Worm (Caenorhabditis elegans) whole organism, midembryonic: ENCODE data around the gene srh-118.

Experiments
- T22C8.4 ChIP-seq: fragments of 200-800 bp; sonication (Bioruptor generic); IDR thresholded peaks from 2 replicates; pipeline ENCODE4 v1.3.6; 2022; ENCODE audit warnings: missing genetic modification characterization, missing compliant biosample characterization
- cog-1 ChIP-seq: sonication (generic microtip); optimal IDR thresholded peaks from 2 replicates; lab custom pipeline; 2016; ENCODE audit warnings: missing genetic modification characterization, missing compliant biosample characterization
- flt-1 ChIP-seq: fragments of 200-800 bp; sonication (Bioruptor generic); IDR thresholded peaks from 2 replicates; pipeline ENCODE4 v1.3.6; 2022; ENCODE audit warnings: missing genetic modification characterization, missing compliant biosample characterization
- klf-2 ChIP-seq: fragments of 200-800 bp; sonication (Bioruptor generic); conservative IDR thresholded peaks from 2 replicates; pipeline ENCODE4 v1.3.6; 2022; ENCODE audit warnings: missing genetic modification reagents, missing genetic modification characterization, missing compliant biosample characterization
- med-1 ChIP-seq: sonication (generic microtip); optimal IDR thresholded peaks from 2 replicates; lab custom pipeline; 2017; ENCODE audit warnings: missing genetic modification characterization, mild to moderate bottlenecking, missing compliant biosample characterization, antibody characterized with exemption, missing genetic modification reagents; ENCODE audit not compliant: insufficient read depth
- ref-1 ChIP-seq: fragments of 200-800 bp; sonication (Bioruptor generic); conservative IDR thresholded peaks from 2 replicates; pipeline ENCODE4 v1.3.6; 2022; ENCODE audit warnings: missing genetic modification reagents, missing genetic modification characterization, missing compliant biosample characterization
- tab-1 ChIP-seq: fragments of 200-800 bp; sonication (Bioruptor generic); IDR thresholded peaks from 2 replicates; pipeline ENCODE4 v1.3.6; 2022; ENCODE audit warnings: missing genetic modification characterization, missing compliant biosample characterization
- ztf-23 ChIP-seq: fragments of 200-800 bp; sonication (Bioruptor generic); IDR thresholded peaks from 2 replicates; pipeline ENCODE4 v1.3.6; 2022; ENCODE audit warnings: missing genetic modification reagents, missing genetic modification characterization, missing compliant biosample characterization
- ztf-29 ChIP-seq: fragments of 200-800 bp; sonication (Bioruptor generic); IDR thresholded peaks from 2 replicates; pipeline ENCODE4 v1.3.6; 2022; ENCODE audit warnings: missing genetic modification reagents, missing genetic modification characterization, missing compliant biosample characterization

Gene srh-118

ce11 chrV:17496071-17496470 lies at the start of gene srh-118:
TSS of gene srh-118 (minus strand) at chrV:17496171.
- TF ChIP-seq T22C8.4 (no peak), med-1 (GFP tag; lab: Kevin White, UChicago) (no peak), ref-1 (GFP tag; lab: Robert Waterston, UW) (no peak), tab-1 (GFP tag; lab: Robert Waterston, UW) (no peak), cog-1 (no peak), flt-1 (GFP tag; lab: Robert Waterston, UW) (no peak), ztf-29 (GFP tag; lab: Robert Waterston, UW) (no peak), klf-2 (GFP tag; lab: Robert Waterston, UW) (no peak)

DNA sequence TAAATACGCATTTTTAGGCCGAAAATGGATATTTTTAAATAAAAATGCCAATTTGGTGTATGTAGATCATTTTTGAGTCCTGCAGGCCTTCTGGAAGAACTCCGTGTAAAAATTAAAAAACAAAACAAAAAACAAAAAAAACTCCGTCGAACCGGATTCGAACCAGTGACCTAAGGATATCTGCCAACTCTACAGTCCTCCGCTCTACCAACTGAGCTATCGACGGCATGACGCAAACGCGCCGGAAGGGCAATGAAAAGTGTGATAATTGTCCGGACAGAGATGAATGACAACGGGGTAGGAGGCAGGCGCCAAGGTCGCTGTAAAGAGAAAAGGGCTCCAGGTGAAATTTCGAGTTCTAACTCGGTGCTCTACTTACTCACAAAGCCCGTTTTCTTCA lies 46.3 kb upstream of the srh-118 start:
- TF ChIP-seq ztf-23 (peak; percentile 53; the same call in 1 of the 2 replicates), klf-2 (GFP tag; lab: Robert Waterston, UW) (peak; percentile 57), cog-1 (no peak), med-1 (GFP tag; lab: Kevin White, UChicago) (no peak), T22C8.4 (no peak), flt-1 (GFP tag; lab: Robert Waterston, UW) (peak; percentile 59; the same call in 1 of the 2 replicates), ztf-29 (GFP tag; lab: Robert Waterston, UW) (no peak), ref-1 (GFP tag; lab: Robert Waterston, UW) (no peak), tab-1 (GFP tag; lab: Robert Waterston, UW) (0 out of 2 replicates have a peak, but pooled peaks have one; percentile 65)

DNA sequence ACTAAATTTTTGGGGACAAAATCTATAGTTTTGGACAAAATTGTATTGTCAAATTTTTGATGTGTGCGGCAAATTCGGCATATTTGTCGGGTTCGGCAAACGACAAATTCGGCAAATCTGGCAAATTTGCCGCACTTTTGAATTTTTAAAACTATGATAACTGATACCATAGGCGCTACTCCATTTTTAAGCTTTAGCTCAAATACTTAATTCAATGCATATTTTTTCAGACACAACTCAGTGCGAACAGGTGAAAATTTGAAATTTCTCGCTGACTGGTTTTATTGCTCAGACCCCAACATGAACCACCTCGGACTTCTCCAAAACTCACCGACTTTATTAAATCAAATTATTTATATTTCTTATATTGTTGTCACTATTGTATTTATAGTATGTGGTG lies 44.3 kb upstream of the srh-118 start, which contains the start of gene srz-25:
Gene srz-25 (plus strand): TSS at position 301 of the 400 bp plus-strand sequence.
- TF ChIP-seq tab-1 (GFP tag; lab: Robert Waterston, UW), result no peak
- no peak for TF ChIP-seq flt-1 (GFP tag; lab: Robert Waterston, UW)
- no peak for TF ChIP-seq T22C8.4
- TF ChIP-seq ztf-29 (GFP tag; lab: Robert Waterston, UW), result no peak
- TF ChIP-seq med-1 (GFP tag; lab: Kevin White, UChicago), result no peak
- TF ChIP-seq cog-1, result no peak
- TF ChIP-seq ref-1 (GFP tag; lab: Robert Waterston, UW), result no peak
- no peak for TF ChIP-seq ztf-23
- no peak for TF ChIP-seq klf-2 (GFP tag; lab: Robert Waterston, UW)

DNA sequence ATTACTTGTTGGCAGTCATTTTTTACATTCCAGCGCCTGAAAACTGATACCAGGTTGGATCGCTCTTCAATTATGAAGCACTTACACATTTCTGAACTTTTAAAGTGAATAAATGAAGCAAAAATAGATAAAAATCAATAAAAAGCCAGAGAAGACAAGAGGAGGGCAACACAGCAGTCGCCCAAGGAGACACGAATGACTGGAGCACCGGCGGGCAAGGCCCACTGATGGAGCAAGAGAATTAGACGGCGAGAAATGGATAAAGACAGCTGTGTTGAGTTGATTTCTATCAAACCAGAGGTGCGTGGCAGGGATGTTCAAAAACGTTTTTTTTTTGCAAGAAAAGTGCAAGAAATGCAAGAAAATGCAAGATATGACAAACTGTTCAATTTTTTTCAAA lies 43.3 kb upstream of the srh-118 start:
- TF ChIP-seq tab-1 (GFP tag; lab: Robert Waterston, UW) (no peak), ztf-23 (no peak), cog-1 (no peak), med-1 (GFP tag; lab: Kevin White, UChicago) (no peak), ref-1 (GFP tag; lab: Robert Waterston, UW) (no peak), klf-2 (GFP tag; lab: Robert Waterston, UW) (no peak), T22C8.4 (no peak), ztf-29 (GFP tag; lab: Robert Waterston, UW) (no peak), flt-1 (GFP tag; lab: Robert Waterston, UW) (no peak)

DNA sequence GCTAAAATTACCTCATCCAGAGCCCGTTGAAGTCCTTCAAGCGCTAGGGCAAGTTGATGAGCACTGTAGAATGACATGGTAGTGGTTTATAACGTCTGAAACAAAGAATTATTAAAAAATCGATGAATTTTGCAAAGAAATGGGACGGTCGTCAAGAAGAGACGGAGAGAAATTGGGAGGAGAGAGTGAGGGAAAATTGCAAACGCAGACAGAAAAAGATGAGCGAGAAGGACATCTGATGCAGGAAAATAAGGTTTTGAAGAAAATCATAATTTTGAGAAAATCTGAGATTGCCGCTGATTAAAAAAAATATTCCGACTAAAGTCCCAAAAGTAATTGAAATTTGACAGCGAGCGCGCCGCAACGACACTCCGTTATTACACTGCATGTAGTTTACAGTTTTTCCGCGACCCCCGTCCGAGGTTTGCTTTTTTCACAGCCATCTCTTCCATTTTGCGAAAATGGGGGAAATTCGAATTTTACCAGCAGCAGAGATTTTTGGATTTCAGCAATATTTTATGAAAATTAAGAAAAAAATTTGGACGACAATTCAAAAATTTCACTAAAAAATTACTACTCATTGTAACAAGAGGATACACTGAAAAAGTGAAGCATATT lies 42.4 kb upstream of the srh-118 start, which contains the start of gene C18D4.6:
Gene C18D4.6 (minus strand): TSS at position 97 of the 618 bp plus-strand sequence.
- no peak for TF ChIP-seq klf-2 (GFP tag; lab: Robert Waterston, UW)

DNA sequence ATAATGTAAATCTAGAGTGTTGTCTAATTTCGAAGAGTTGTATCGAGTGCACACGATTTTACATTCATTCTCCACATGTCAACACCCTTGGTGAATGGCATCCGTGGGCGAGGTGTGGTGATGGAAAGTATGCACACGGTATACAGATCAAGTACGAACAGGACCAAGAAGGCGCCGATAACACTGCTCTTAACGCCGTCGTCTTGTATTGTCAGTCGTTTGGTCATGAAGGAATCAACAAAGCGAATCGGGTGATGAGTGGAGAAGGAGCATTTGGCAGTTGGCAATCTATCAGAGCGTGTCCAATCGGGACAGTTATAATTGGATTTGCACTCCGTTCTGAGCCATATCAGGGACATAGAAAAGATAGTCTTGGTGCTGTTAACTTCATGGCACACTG lies 37.2 kb upstream of the srh-118 start:
- no peak for TF ChIP-seq klf-2 (GFP tag; lab: Robert Waterston, UW)
- no peak for TF ChIP-seq ztf-29 (GFP tag; lab: Robert Waterston, UW)

DNA sequence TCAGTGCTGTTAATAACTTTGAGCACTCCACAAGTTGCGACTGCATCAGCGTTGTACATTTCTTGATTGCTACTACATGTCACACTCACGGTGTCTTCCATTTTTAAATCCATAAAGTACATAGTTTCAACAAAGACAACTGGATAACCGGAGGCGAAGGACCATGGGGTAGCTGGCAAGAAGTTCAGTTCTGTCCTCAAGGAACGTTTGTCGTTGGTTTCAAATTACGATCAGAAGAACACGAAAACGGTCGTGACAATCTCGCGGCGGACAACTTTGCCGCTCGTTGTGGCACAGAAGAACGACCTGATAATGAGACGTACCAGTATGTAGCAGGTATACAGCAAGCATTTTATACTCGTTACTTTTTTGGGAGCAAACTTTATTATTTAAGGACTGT lies 36.7 kb upstream of the srh-118 start, which contains the start of gene C18D4.3:
Gene C18D4.3 (minus strand): TSS at position 101 of the 400 bp plus-strand sequence.
- TF ChIP-seq klf-2 (GFP tag; lab: Robert Waterston, UW), result no peak
- no peak for TF ChIP-seq med-1 (GFP tag; lab: Kevin White, UChicago)
- TF ChIP-seq tab-1 (GFP tag; lab: Robert Waterston, UW), result no peak
- no peak for TF ChIP-seq ztf-23
- no peak for TF ChIP-seq ref-1 (GFP tag; lab: Robert Waterston, UW)
- TF ChIP-seq cog-1, result no peak
- TF ChIP-seq flt-1 (GFP tag; lab: Robert Waterston, UW), result no peak
- TF ChIP-seq ztf-29 (GFP tag; lab: Robert Waterston, UW), result no peak
- no peak for TF ChIP-seq T22C8.4

ce11 chrV:17531410-17531809 lies 35.4 kb upstream of the srh-118 start, which contains the start of gene C18D4.4:
TSS of gene C18D4.4 (minus strand) at chrV:17531510.
- TF ChIP-seq cog-1, result no peak
- no peak for TF ChIP-seq T22C8.4
- no peak for TF ChIP-seq klf-2 (GFP tag; lab: Robert Waterston, UW)
- no peak for TF ChIP-seq ztf-23
- no peak for TF ChIP-seq med-1 (GFP tag; lab: Kevin White, UChicago)

DNA sequence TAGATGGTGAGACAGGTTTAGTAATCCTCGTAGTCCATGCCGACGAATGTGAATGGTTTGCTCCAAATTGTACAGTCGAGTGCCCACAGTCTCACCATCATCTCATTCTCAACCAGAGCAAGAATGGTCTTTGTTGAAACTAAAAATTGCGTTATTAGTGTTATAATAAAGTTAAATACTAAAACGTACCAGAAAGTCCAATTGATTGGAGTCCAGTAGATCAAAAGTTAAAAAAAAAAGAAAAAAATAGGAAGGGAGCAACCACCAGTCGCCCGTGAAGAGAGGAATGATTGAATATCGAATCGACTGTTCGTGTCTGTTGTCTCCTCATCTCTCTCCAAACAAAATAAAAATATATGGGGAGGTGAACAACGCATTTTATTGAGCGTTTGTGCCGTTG lies 34.5 kb upstream of the srh-118 start, which contains the start of gene C18D4.12:
Gene C18D4.12 (minus strand): TSS at position 101 of the 400 bp plus-strand sequence.
- TF ChIP-seq T22C8.4 (no peak), ztf-29 (GFP tag; lab: Robert Waterston, UW) (no peak), flt-1 (GFP tag; lab: Robert Waterston, UW) (no peak), ztf-23 (no peak), cog-1 (no peak), tab-1 (GFP tag; lab: Robert Waterston, UW) (no peak), ref-1 (GFP tag; lab: Robert Waterston, UW) (no peak), med-1 (GFP tag; lab: Kevin White, UChicago) (no peak), klf-2 (GFP tag; lab: Robert Waterston, UW) (no peak)

- no peak for TF ChIP-seq tab-1 (GFP tag; lab: Robert Waterston, UW)
- TF ChIP-seq klf-2 (GFP tag; lab: Robert Waterston, UW), result no peak
- TF ChIP-seq ztf-29 (GFP tag; lab: Robert Waterston, UW), result no peak
- TF ChIP-seq ztf-23, result no peak
- TF ChIP-seq med-1 (GFP tag; lab: Kevin White, UChicago), result no peak
- TF ChIP-seq T22C8.4, result no peak
- TF ChIP-seq ref-1 (GFP tag; lab: Robert Waterston, UW), result no peak
- TF ChIP-seq cog-1, result no peak
- TF ChIP-seq flt-1 (GFP tag; lab: Robert Waterston, UW), result no peak
Observed at ce11 chrV:17527729-17528128, 31.8 kb upstream of the srh-118 start, which contains the start of gene srz-90. TSS of gene srz-90 (plus strand) at chrV:17528029.
